Fruit fly (Drosophila melanogaster) whole organism, embryonic: ENCODE measurements around the gene Atg2.

ENCODE experiments used
- Atf6 ChIP-seq: fragments of 200-800 bp; sonication (Bioruptor generic); IDR thresholded peaks from 2 replicates; pipeline ENCODE4 v1.3.6; 2022; ENCODE audit warnings: missing biosample characterization, missing genetic modification characterization
- Blimp-1 ChIP-seq: fragments of 200-800 bp; sonication (Bioruptor generic); optimal IDR thresholded peaks from 3 replicates; lab custom pipeline; 2018; ENCODE audit warnings: missing biosample characterization, missing genetic modification characterization, mild to moderate bottlenecking, moderate library complexity, missing genetic modification reagents
- CG10209 ChIP-seq: fragments of 200-800 bp; sonication (Bioruptor generic); optimal IDR thresholded peaks from 3 replicates; lab custom pipeline; 2017; ENCODE audit warnings: missing biosample characterization, mild to moderate bottlenecking, missing genetic modification characterization, missing genetic modification reagents
- CG12299 ChIP-seq: fragments of 200-800 bp; sonication (Bioruptor generic); optimal IDR thresholded peaks from 2 replicates; lab custom pipeline; 2018; ENCODE audit warnings: missing biosample characterization, mild to moderate bottlenecking, missing genetic modification characterization
- CG13624 ChIP-seq: fragments of 200-800 bp; sonication (Bioruptor generic); optimal IDR thresholded peaks from 2 replicates; lab custom pipeline; 2016; ENCODE audit warnings: missing biosample characterization, missing genetic modification characterization
- CG1603 ChIP-seq: fragments of 200-800 bp; sonication (Bioruptor generic); optimal IDR thresholded peaks from 2 replicates; lab custom pipeline; 2019; ENCODE audit warnings: missing biosample characterization, mild to moderate bottlenecking, missing genetic modification characterization, moderate library complexity
- CG2202 ChIP-seq: fragments of 200-800 bp; sonication (Bioruptor generic); optimal IDR thresholded peaks from 2 replicates; lab custom pipeline; 2018; ENCODE audit warnings: missing biosample characterization, mild to moderate bottlenecking, missing genetic modification characterization
- CG32767 ChIP-seq: fragments of 200-800 bp; sonication (Bioruptor generic); IDR thresholded peaks from 2 replicates; pipeline ENCODE4 v1.3.6; 2022; ENCODE audit warnings: missing biosample characterization, missing genetic modification characterization
- CG4328 ChIP-seq: fragments of 200-800 bp; sonication (Bioruptor generic); optimal IDR thresholded peaks from 3 replicates; lab custom pipeline; 2017; ENCODE audit warnings: missing biosample characterization, missing genetic modification reagents, missing genetic modification characterization
- CG4707 ChIP-seq: fragments of 200-800 bp; sonication (Bioruptor generic); optimal IDR thresholded peaks from 2 replicates; lab custom pipeline; 2018; ENCODE audit warnings: missing biosample characterization, mild to moderate bottlenecking, missing genetic modification characterization, moderate library complexity
- CG6175 ChIP-seq: fragments of 200-800 bp; sonication (Bioruptor generic); IDR thresholded peaks from 3 replicates; pipeline ENCODE4 v1.3.6; 2022; ENCODE audit warnings: missing biosample characterization, missing genetic modification characterization
- CG6689 ChIP-seq: fragments of 200-800 bp; sonication (Bioruptor generic); IDR thresholded peaks from 2 replicates; pipeline ENCODE4 v1.3.6; 2022; ENCODE audit warnings: missing biosample characterization, missing genetic modification characterization
- CG7372 ChIP-seq: fragments of 200-800 bp; sonication (Bioruptor generic); IDR thresholded peaks from 2 replicates; pipeline ENCODE4 v1.3.6; 2022; ENCODE audit warnings: missing biosample characterization, missing genetic modification characterization
- CG8290 ChIP-seq, 3 experiments: fragments of 200-800 bp; sonication (Bioruptor generic); optimal IDR thresholded peaks; 2 replicates each; lab custom pipeline; 2016 to 2019; ENCODE audit warnings: missing biosample characterization in 3 of 3, missing genetic modification characterization in 3 of 3, mild to moderate bottlenecking in 2 of 3, moderate library complexity in 1 of 3
- CG8359 ChIP-seq: fragments of 200-800 bp; sonication (Bioruptor generic); optimal IDR thresholded peaks from 2 replicates; lab custom pipeline; 2017; ENCODE audit warnings: missing biosample characterization, mild to moderate bottlenecking, missing genetic modification characterization, borderline replicate concordance
- Drgx ChIP-seq: fragments of 200-800 bp; sonication (Bioruptor generic); IDR thresholded peaks from 2 replicates; pipeline ENCODE4 v1.3.6; 2022; ENCODE audit warnings: missing biosample characterization, missing genetic modification characterization
- Lim3 ChIP-seq: fragments of 200-800 bp; sonication (Bioruptor generic); IDR thresholded peaks from 2 replicates; pipeline ENCODE4 v1.3.6; 2022; ENCODE audit warnings: missing biosample characterization, missing genetic modification characterization
- Lpt ChIP-seq: fragments of >200 bp; optimal IDR thresholded peaks from 2 replicates; lab custom pipeline; 2018; ENCODE audit warnings: missing biosample characterization, missing genetic modification characterization
- Med ChIP-seq: fragments of 200-800 bp; sonication (Bioruptor generic); peaks from one replicate; lab custom pipeline; 2016; ENCODE audit warnings: missing biosample characterization, missing genetic modification characterization, mild to moderate bottlenecking, inconsistent platforms, moderate library complexity
- NC2β ChIP-seq: fragments of 200-800 bp; sonication (Bioruptor generic); optimal IDR thresholded peaks from 2 replicates; lab custom pipeline; 2016; ENCODE audit warnings: missing biosample characterization, missing genetic modification characterization
- Oli ChIP-seq: fragments of 200-800 bp; sonication (Bioruptor generic); optimal IDR thresholded peaks from 2 replicates; lab custom pipeline; 2018; ENCODE audit warnings: missing biosample characterization, mild to moderate bottlenecking, missing genetic modification characterization, moderate library complexity
- Rfx ChIP-seq: fragments of 200-800 bp; sonication (Bioruptor generic); IDR thresholded peaks from 2 replicates; pipeline ENCODE4 v1.3.6; 2022; ENCODE audit warnings: missing biosample characterization, missing genetic modification characterization
- Sry-δ ChIP-seq: fragments of 200-800 bp; sonication (Bioruptor generic); optimal IDR thresholded peaks from 2 replicates; lab custom pipeline; 2016; ENCODE audit warnings: missing biosample characterization, missing genetic modification characterization
- bsh ChIP-seq, 2 experiments: fragments of 200-800 bp; sonication (Bioruptor generic); optimal IDR thresholded peaks; 2 replicates each; lab custom pipeline; 2017 to 2018; ENCODE audit warnings: mild to moderate bottlenecking in 2 of 2, missing biosample characterization in 2 of 2, missing genetic modification characterization in 2 of 2, moderate library complexity in 1 of 2
- cad ChIP-seq: fragments of >200 bp; optimal IDR thresholded peaks from 2 replicates; lab custom pipeline; 2017; ENCODE audit warnings: missing biosample characterization, missing genetic modification characterization
- chinmo ChIP-seq: fragments of 200-800 bp; sonication (Bioruptor generic); IDR thresholded peaks from 4 replicates; pipeline ENCODE4 v1.3.6; 2022; ENCODE audit warnings: missing biosample characterization, missing genetic modification characterization; ENCODE audit not compliant: partially characterized antibody
- croc ChIP-seq: fragments of 200-800 bp; sonication (Bioruptor generic); conservative IDR thresholded peaks from 3 replicates; pipeline ENCODE4 v1.3.6; 2022; ENCODE audit warnings: missing biosample characterization, missing genetic modification characterization
- eve ChIP-seq, 2 experiments: fragments of >200 bp; optimal IDR thresholded peaks; 2 replicates each; lab custom pipeline; 2017; ENCODE audit warnings: missing biosample characterization in 2 of 2, missing genetic modification characterization in 2 of 2
- lab ChIP-seq: fragments of 200-800 bp; sonication (Bioruptor generic); optimal IDR thresholded peaks from 3 replicates; lab custom pipeline; 2017; ENCODE audit warnings: missing biosample characterization, missing genetic modification characterization, mild to moderate bottlenecking, moderate library complexity, missing genetic modification reagents
- lbe ChIP-seq: fragments of 200-800 bp; sonication (Bioruptor generic); optimal IDR thresholded peaks from 2 replicates; lab custom pipeline; 2016; ENCODE audit warnings: missing biosample characterization, mild to moderate bottlenecking, missing genetic modification characterization
- nom ChIP-seq: fragments of 200-800 bp; sonication (Bioruptor generic); optimal IDR thresholded peaks from 2 replicates; lab custom pipeline; 2017; ENCODE audit warnings: missing biosample characterization, missing genetic modification characterization, mild to moderate bottlenecking, moderate library complexity, missing genetic modification reagents
- oc ChIP-seq: fragments of 200-800 bp; sonication (Bioruptor generic); optimal IDR thresholded peaks from 2 replicates; lab custom pipeline; 2018; ENCODE audit warnings: missing biosample characterization, mild to moderate bottlenecking, missing genetic modification characterization, moderate library complexity
- onecut ChIP-seq: fragments of 200-800 bp; sonication (Bioruptor generic); IDR thresholded peaks from 2 replicates; pipeline ENCODE4 v1.3.6; 2022; ENCODE audit warnings: missing biosample characterization, missing genetic modification characterization
- phol ChIP-seq: fragments of 200-800 bp; sonication (Bioruptor generic); optimal IDR thresholded peaks from 3 replicates; lab custom pipeline; 2018; ENCODE audit warnings: missing biosample characterization, mild to moderate bottlenecking, missing genetic modification characterization, moderate library complexity
- pros ChIP-seq: fragments of 200-800 bp; sonication (Bioruptor generic); optimal IDR thresholded peaks from 3 replicates; lab custom pipeline; 2019; ENCODE audit warnings: missing biosample characterization, mild to moderate bottlenecking, missing genetic modification characterization, moderate library complexity
- sens ChIP-seq: fragments of 200-800 bp; sonication (Bioruptor generic); peaks from one replicate; lab custom pipeline; 2016; ENCODE audit warnings: missing biosample characterization, missing genetic modification characterization
- sr ChIP-seq: fragments of 200-800 bp; sonication (Bioruptor generic); IDR thresholded peaks from 3 replicates; pipeline ENCODE4 v1.3.6; 2022; ENCODE audit warnings: missing biosample characterization, missing genetic modification characterization
- tna ChIP-seq: fragments of 200-800 bp; sonication (Bioruptor generic); IDR thresholded peaks from 2 replicates; pipeline ENCODE4 v1.3.6; 2022; ENCODE audit warnings: missing biosample characterization, missing genetic modification characterization; ENCODE audit not compliant: partially characterized antibody
- unpg ChIP-seq: fragments of 200-800 bp; sonication (Bioruptor generic); optimal IDR thresholded peaks from 3 replicates; lab custom pipeline; 2018; ENCODE audit warnings: missing biosample characterization, mild to moderate bottlenecking, missing genetic modification characterization, moderate library complexity
- vvl ChIP-seq: fragments of 200-800 bp; sonication (Bioruptor generic); IDR thresholded peaks from 2 replicates; pipeline ENCODE4 v1.3.6; 2022; ENCODE audit warnings: missing biosample characterization, missing genetic modification characterization
- wek ChIP-seq: fragments of 200-800 bp; sonication (Bioruptor generic); optimal IDR thresholded peaks from 3 replicates; lab custom pipeline; 2018; ENCODE audit warnings: missing biosample characterization, mild to moderate bottlenecking, missing genetic modification characterization, moderate library complexity
- z ChIP-seq: fragments of 200-800 bp; sonication (Bioruptor generic); IDR thresholded peaks from 3 replicates; pipeline ENCODE4 v1.3.6; 2022; ENCODE audit warnings: missing biosample characterization, missing genetic modification characterization

Atg2 gene

dm6 chr3L:2809767-2810166 is 35.6 kb downstream of the Atg2 start (continued):
- TF ChIP-seq sr (GFP tag; lab: Robert Waterston, UW): no peak
- TF ChIP-seq CG8359 (GFP tag; lab: Kevin White, UChicago): no peak
- TF ChIP-seq CG12299 (tag; lab: Kevin White, UChicago): no peak
- no peak for TF ChIP-seq CG6175
- TF ChIP-seq, all 482 proteins: peak for 17

- TF ChIP-seq CG7372 (GFP tag; lab: Robert Waterston, UW) (peak; percentile 57; the same call in 1 of the 2 replicates), chinmo (GFP tag; lab: Robert Waterston, UW) (0 out of 4 replicates have a peak, but pooled peaks have one; percentile 40), cad (GFP tag; lab: Kevin White, UChicago) (peak; percentile 22), CG6689 (GFP tag; lab: Robert Waterston, UW) (no peak), vvl (GFP tag; lab: Robert Waterston, UW) (peak; percentile 58; the same call in 1 of the 2 replicates)
Measured at dm6 chr3L:2816655-2817054, 42.5 kb downstream of the Atg2 start.

dm6 chr3L:2817872-2818271 is 43.7 kb downstream of the Atg2 start:
- TF ChIP-seq sens (GFP tag; lab: Kevin White, UChicago): peak; percentile 35
- TF ChIP-seq nom (GFP tag; lab: Kevin White, UChicago): peak; percentile 82
- TF ChIP-seq CG2202: no peak
- peak in 1 of 2 experiments; percentile 55 for TF ChIP-seq bsh (GFP tag; optimal IDR thresholded peaks at IDR 0.05; lab: Kevin White, UChicago)
- peak; percentile 63; the same call in 1 of the 2 replicates for TF ChIP-seq Drgx
- TF ChIP-seq, all 482 proteins: peak for 4

- TF ChIP-seq z (GFP tag; lab: Robert Waterston, UW) (no peak), Med (GFP tag; lab: Kevin White, UChicago) (peak; percentile 13), CG32767 (no peak), Lpt (GFP tag; lab: Kevin White, UChicago) (no peak), croc (no peak), Drgx (peak; percentile 45)
Measured at dm6 chr3L:2818784-2819183, 44.6 kb downstream of the Atg2 start.

- peak; percentile 87 for TF ChIP-seq pros (GFP tag; lab: Kevin White, UChicago)
- TF ChIP-seq lab (GFP tag; lab: Kevin White, UChicago): peak; percentile 66
- no peak for TF ChIP-seq CG1603
- TF ChIP-seq CG8290 (GFP tag; optimal IDR thresholded peaks at IDR 0.05; lab: Kevin White, UChicago): no peak
- no peak for TF ChIP-seq CG8290 (tag; optimal IDR thresholded peaks at IDR 0.05; lab: Kevin White, UChicago)
- peak; percentile 8 for TF ChIP-seq oc (tag; lab: Kevin White, UChicago)
- TF ChIP-seq tna (GFP tag; lab: Robert Waterston, UW): no peak
- TF ChIP-seq onecut (GFP tag; lab: Robert Waterston, UW): peak; percentile 84
- TF ChIP-seq Sry-δ (GFP tag; lab: Kevin White, UChicago): no peak
- TF ChIP-seq eve (GFP tag; optimal IDR thresholded peaks at IDR 0.05; lab: Kevin White, UChicago): peak in 1 of 2 experiments; percentile 8
- TF ChIP-seq CG13624 (GFP tag; lab: Kevin White, UChicago): no peak
Measured at dm6 chr3L:2819687-2820086, 45.5 kb downstream of the Atg2 start.

dm6 chr3L:2820275-2820674 is 46.1 kb downstream of the Atg2 start:
- TF ChIP-seq Lim3 (GFP tag; lab: Robert Waterston, UW) (no peak), CG10209 (GFP tag; lab: Kevin White, UChicago) (peak; percentile 8), sens (GFP tag; lab: Kevin White, UChicago) (peak; percentile 68), phol (peak; percentile 6), wek (GFP tag; lab: Kevin White, UChicago) (no peak), NC2β (GFP tag; lab: Kevin White, UChicago) (no peak), Rfx (GFP tag; lab: Robert Waterston, UW) (no peak), CG4707 (no peak), Oli (tag; lab: Kevin White, UChicago) (no peak), Atf6 (GFP tag; lab: Robert Waterston, UW) (no peak), unpg (GFP tag; lab: Kevin White, UChicago) (peak; percentile 17), lbe (peak; percentile 28), bsh (GFP tag; optimal IDR thresholded peaks at IDR 0.05; lab: Kevin White, UChicago) (no peak), CG4328 (GFP tag; lab: Kevin White, UChicago) (no peak), Blimp-1 (GFP tag; lab: Kevin White, UChicago) (peak; percentile 6)
